Fruit fly (Drosophila melanogaster) whole organism, pupa: ENCODE results near the gene Dbp73D.
A peak's percentile ranks its signal among the peaks of the same experiment; 100 is the strongest.

Source experiments
- CG10348 ChIP-seq: fragments of 200-800 bp; sonication (Bioruptor generic); IDR thresholded peaks from 2 replicates; pipeline ENCODE4 v1.3.6; 2022; ENCODE audit warnings: missing biosample characterization, missing genetic modification characterization
- CG12605 ChIP-seq: fragments of 200-800 bp; sonication (Bioruptor generic); IDR thresholded peaks from 2 replicates; pipeline ENCODE4 v1.3.6; 2022; ENCODE audit warnings: missing biosample characterization, missing genetic modification characterization
- CG13204 ChIP-seq: fragments of 200-800 bp; sonication (Bioruptor generic); optimal IDR thresholded peaks from 2 replicates; lab custom pipeline; 2018; ENCODE audit warnings: missing biosample characterization, mild to moderate bottlenecking, missing genetic modification characterization, moderate library complexity
- CG14655 ChIP-seq: fragments of 200-800 bp; sonication (Bioruptor generic); optimal IDR thresholded peaks from 3 replicates; lab custom pipeline; 2017; ENCODE audit warnings: mild to moderate bottlenecking, missing biosample characterization, missing genetic modification reagents, missing genetic modification characterization
- CG15710 ChIP-seq: fragments of 200-800 bp; sonication (Bioruptor generic); optimal IDR thresholded peaks from 2 replicates; lab custom pipeline; 2018; ENCODE audit warnings: missing biosample characterization, mild to moderate bottlenecking, missing genetic modification characterization, moderate library complexity
- CG17806 ChIP-seq: fragments of 200-800 bp; sonication (Bioruptor generic); optimal IDR thresholded peaks from 2 replicates; lab custom pipeline; 2018; ENCODE audit warnings: missing biosample characterization, mild to moderate bottlenecking, missing genetic modification characterization, moderate library complexity
- CG32121 ChIP-seq: fragments of 200-800 bp; sonication (Bioruptor generic); IDR thresholded peaks from 2 replicates; pipeline ENCODE4 v1.3.6; 2022; ENCODE audit warnings: missing biosample characterization, missing genetic modification characterization
- CG34367 ChIP-seq: fragments of 200-800 bp; sonication (Bioruptor generic); optimal IDR thresholded peaks from 2 replicates; lab custom pipeline; 2018; ENCODE audit warnings: missing biosample characterization, mild to moderate bottlenecking, missing genetic modification characterization
- CG4496 ChIP-seq: fragments of 200-800 bp; sonication (Bioruptor generic); IDR thresholded peaks from 3 replicates; pipeline ENCODE4 v1.3.6; 2022; ENCODE audit warnings: missing biosample characterization, missing genetic modification characterization
- CG8159 ChIP-seq: fragments of 200-800 bp; sonication (Bioruptor generic); optimal IDR thresholded peaks from 3 replicates; lab custom pipeline; 2018; ENCODE audit warnings: missing biosample characterization, mild to moderate bottlenecking, missing genetic modification characterization, moderate library complexity
- CG8301 ChIP-seq: fragments of 200-800 bp; sonication (Bioruptor generic); optimal IDR thresholded peaks from 2 replicates; lab custom pipeline; 2018; ENCODE audit warnings: missing biosample characterization, mild to moderate bottlenecking, missing genetic modification characterization
- CG9948 ChIP-seq: fragments of 200-800 bp; sonication (Bioruptor generic); optimal IDR thresholded peaks from 2 replicates; lab custom pipeline; 2018; ENCODE audit warnings: missing biosample characterization, mild to moderate bottlenecking, missing genetic modification characterization, moderate library complexity
- D1 ChIP-seq: fragments of 200-800 bp; sonication (Bioruptor generic); optimal IDR thresholded peaks from 2 replicates; lab custom pipeline; 2018; ENCODE audit warnings: missing biosample characterization, mild to moderate bottlenecking, missing genetic modification characterization, moderate library complexity
- EcR ChIP-seq: fragments of 200-800 bp; sonication (Bioruptor generic); optimal IDR thresholded peaks from 3 replicates; lab custom pipeline; 2019; ENCODE audit warnings: missing biosample characterization, missing genetic modification characterization, mild to moderate bottlenecking, moderate library complexity, missing genetic modification reagents
- Ets98B ChIP-seq: fragments of 200-800 bp; sonication (Bioruptor generic); IDR thresholded peaks from 2 replicates; pipeline ENCODE4 v1.3.6; 2022; ENCODE audit warnings: missing biosample characterization, missing genetic modification characterization
- Pif1A ChIP-seq: fragments of 200-800 bp; sonication (Bioruptor generic); optimal IDR thresholded peaks from 3 replicates; lab custom pipeline; 2016; ENCODE audit warnings: missing biosample characterization, missing genetic modification characterization
- Pif1B ChIP-seq: fragments of 200-800 bp; sonication (Bioruptor generic); optimal IDR thresholded peaks from 3 replicates; lab custom pipeline; 2016; ENCODE audit warnings: missing biosample characterization, missing genetic modification characterization
- Snoo ChIP-seq: fragments of 200-800 bp; sonication (Bioruptor generic); optimal IDR thresholded peaks from 3 replicates; lab custom pipeline; 2017; ENCODE audit warnings: missing biosample characterization, mild to moderate bottlenecking, missing genetic modification characterization, inconsistent platforms
- fd96Ca ChIP-seq: fragments of 200-800 bp; sonication (Bioruptor generic); IDR thresholded peaks from 3 replicates; pipeline ENCODE4 v1.3.6; 2022; ENCODE audit warnings: missing biosample characterization, missing genetic modification characterization
- gl ChIP-seq: fragments of 200-800 bp; sonication (Bioruptor generic); optimal IDR thresholded peaks from 2 replicates; lab custom pipeline; 2018; ENCODE audit warnings: missing biosample characterization, mild to moderate bottlenecking, missing genetic modification characterization
- rn ChIP-seq: fragments of 200-800 bp; sonication (Bioruptor generic); IDR thresholded peaks from 2 replicates; pipeline ENCODE4 v1.3.6; 2022; ENCODE audit warnings: missing biosample characterization, missing genetic modification characterization

Gene Dbp73D

dm6 chr3L:16702866-16703265 is 27.8 kb downstream of the Dbp73D start:
- TF ChIP-seq EcR (GFP tag; lab: Kevin White, UChicago) (peak; percentile 43), CG8301 (tag; lab: Kevin White, UChicago) (no peak), gl (tag; lab: Kevin White, UChicago) (no peak), CG32121 (GFP tag; lab: Robert Waterston, UW) (no peak)

- TF ChIP-seq CG17806 (no peak), CG13204 (no peak), EcR (GFP tag; lab: Kevin White, UChicago) (no peak), fd96Ca (GFP tag; lab: Robert Waterston, UW) (no peak), CG4496 (no peak), rn (no peak), Snoo (tag; lab: Kevin White, UChicago) (no peak), CG15710 (no peak), CG34367 (no peak), gl (tag; lab: Kevin White, UChicago) (no peak), CG10348 (GFP tag; lab: Robert Waterston, UW) (no peak), Pif1B (no peak), CG14655 (GFP tag; lab: Kevin White, UChicago) (no peak), CG9948 (no peak), CG32121 (GFP tag; lab: Robert Waterston, UW) (no peak), CG8301 (tag; lab: Kevin White, UChicago) (no peak), Pif1A (no peak)
Measured at dm6 chr3L:16699292-16700026, 31.2 kb downstream of the Dbp73D start.

dm6 chr3L:16698089-16698488 is 32.5 kb downstream of the Dbp73D start:
- TF ChIP-seq CG8159 (tag; lab: Kevin White, UChicago) (no peak), CG4496 (no peak), fd96Ca (GFP tag; lab: Robert Waterston, UW) (no peak), CG14655 (GFP tag; lab: Kevin White, UChicago) (no peak), CG17806 (no peak), EcR (GFP tag; lab: Kevin White, UChicago) (peak; percentile 34), gl (tag; lab: Kevin White, UChicago) (no peak), CG9948 (no peak), Pif1B (no peak), Ets98B (no peak), CG12605 (GFP tag; lab: Robert Waterston, UW) (0 out of 2 replicates have a peak, but pooled peaks have one; percentile 23), rn (no peak)
- TF ChIP-seq, all 21 proteins: peak for 2

- TF ChIP-seq rn, result no peak
- no peak for TF ChIP-seq Snoo (tag; lab: Kevin White, UChicago)
- peak; percentile 22 for TF ChIP-seq CG8301 (tag; lab: Kevin White, UChicago)
- no peak for TF ChIP-seq CG12605 (GFP tag; lab: Robert Waterston, UW)
- TF ChIP-seq CG17806, result peak; percentile 6
- TF ChIP-seq CG8159 (tag; lab: Kevin White, UChicago), result peak; percentile 5
- TF ChIP-seq CG34367, result no peak
- TF ChIP-seq Pif1B, result no peak
- no peak for TF ChIP-seq gl (tag; lab: Kevin White, UChicago)
- 0 out of 2 replicates have a peak, but pooled peaks have one; percentile 39 for TF ChIP-seq CG32121 (GFP tag; lab: Robert Waterston, UW)
- TF ChIP-seq CG9948, result no peak
- TF ChIP-seq fd96Ca (GFP tag; lab: Robert Waterston, UW), result 0 out of 3 replicates have a peak, but pooled peaks have one; percentile 28
- TF ChIP-seq CG14655 (GFP tag; lab: Kevin White, UChicago), result peak; percentile 35
- TF ChIP-seq CG10348 (GFP tag; lab: Robert Waterston, UW), result no peak
- no peak for TF ChIP-seq D1 (tag; lab: Kevin White, UChicago)
- peak; percentile 23; the same call in 1 of the 3 replicates for TF ChIP-seq CG4496
- peak; percentile 40; the same call in 1 of the 2 replicates for TF ChIP-seq Ets98B
- TF ChIP-seq EcR (GFP tag; lab: Kevin White, UChicago), result no peak
- no peak for TF ChIP-seq Pif1A
- TF ChIP-seq CG15710, result no peak
Measured at dm6 chr3L:16697069-16697468, 33.5 kb downstream of the Dbp73D start.

dm6 chr3L:16695076-16695847 is 35.4 kb downstream of the Dbp73D start:
- TF ChIP-seq CG17806 (no peak), EcR (GFP tag; lab: Kevin White, UChicago) (peak; percentile 61)

- TF ChIP-seq gl (tag; lab: Kevin White, UChicago) (no peak), Pif1A (no peak), EcR (GFP tag; lab: Kevin White, UChicago) (peak; percentile 42), Ets98B (no peak), Snoo (tag; lab: Kevin White, UChicago) (no peak), CG17806 (no peak)
- TF ChIP-seq, all 21 proteins: peak for 1
Measured at dm6 chr3L:16693844-16694243, 36.8 kb downstream of the Dbp73D start.
